Fruit fly (Drosophila melanogaster) whole organism, prepupa: ENCODE measurements around the gene Elo68alpha.
A peak's percentile ranks its signal among the peaks of the same experiment; 100 is the strongest.

ENCODE experiments used
- Blimp-1 ChIP-seq: fragments of 200-800 bp; sonication (Bioruptor generic); optimal IDR thresholded peaks from 3 replicates; lab custom pipeline; 2017; ENCODE audit warnings: missing biosample characterization, missing genetic modification characterization, mild to moderate bottlenecking, moderate library complexity, missing genetic modification reagents
- CG10631 ChIP-seq: fragments of 200-800 bp; sonication (Bioruptor generic); optimal IDR thresholded peaks from 2 replicates; lab custom pipeline; 2016; ENCODE audit warnings: missing biosample characterization, missing genetic modification characterization
- CG11294 ChIP-seq: fragments of 200-800 bp; sonication (Bioruptor generic); IDR thresholded peaks from 2 replicates; pipeline ENCODE4 v1.3.6; 2022; ENCODE audit warnings: missing biosample characterization, missing genetic modification characterization
- CG11762 ChIP-seq: fragments of 200-800 bp; sonication (Bioruptor generic); optimal IDR thresholded peaks from 3 replicates; lab custom pipeline; 2016; ENCODE audit warnings: missing biosample characterization, missing genetic modification characterization; ENCODE audit not compliant: insufficient read depth
- CG11902 ChIP-seq: fragments of 200-800 bp; sonication (Bioruptor generic); optimal IDR thresholded peaks from 3 replicates; lab custom pipeline; 2016; ENCODE audit warnings: missing biosample characterization, missing genetic modification characterization
- CG1621 ChIP-seq: fragments of 200-800 bp; sonication (Bioruptor generic); optimal IDR thresholded peaks from 3 replicates; lab custom pipeline; 2018; ENCODE audit warnings: missing biosample characterization, mild to moderate bottlenecking, missing genetic modification characterization
- CG16779 ChIP-seq: fragments of 200-800 bp; sonication (Bioruptor generic); optimal IDR thresholded peaks from 3 replicates; lab custom pipeline; 2017; ENCODE audit warnings: missing biosample characterization, mild to moderate bottlenecking, missing genetic modification characterization
- CG3032 ChIP-seq: fragments of 200-800 bp; optimal IDR thresholded peaks from 2 replicates; lab custom pipeline; 2019; ENCODE audit warnings: missing biosample characterization, mild to moderate bottlenecking, missing genetic modification characterization, moderate library complexity
- CG31627 ChIP-seq: fragments of 200-800 bp; sonication (Bioruptor generic); optimal IDR thresholded peaks from 3 replicates; lab custom pipeline; 2016; ENCODE audit warnings: missing biosample characterization, missing genetic modification characterization
- CG32006 ChIP-seq: fragments of 200-800 bp; sonication (Bioruptor generic); optimal IDR thresholded peaks from 3 replicates; lab custom pipeline; 2017; ENCODE audit warnings: missing biosample characterization, mild to moderate bottlenecking, missing genetic modification characterization
- CG3919 ChIP-seq: fragments of 200-800 bp; sonication (Bioruptor generic); optimal IDR thresholded peaks from 3 replicates; lab custom pipeline; 2016; ENCODE audit warnings: missing biosample characterization, missing genetic modification characterization
- CG4318 ChIP-seq: fragments of 200-800 bp; sonication (Bioruptor generic); optimal IDR thresholded peaks from 3 replicates; lab custom pipeline; 2017; ENCODE audit warnings: missing biosample characterization, mild to moderate bottlenecking, missing genetic modification characterization
- CG6163 ChIP-seq: fragments of 200-800 bp; sonication (Bioruptor generic); IDR thresholded peaks from 3 replicates; pipeline ENCODE4 v1.3.6; 2022; ENCODE audit warnings: missing biosample characterization, missing genetic modification characterization
- CG6276 ChIP-seq: fragments of 200-800 bp; sonication (Bioruptor generic); optimal IDR thresholded peaks from 2 replicates; lab custom pipeline; 2017; ENCODE audit warnings: missing biosample characterization, mild to moderate bottlenecking, missing genetic modification characterization
- CG6792 ChIP-seq: fragments of 200-800 bp; sonication (Bioruptor generic); optimal IDR thresholded peaks from 3 replicates; lab custom pipeline; 2016; ENCODE audit warnings: missing biosample characterization, missing genetic modification characterization
- CG6854 ChIP-seq: fragments of 200-800 bp; sonication (Bioruptor generic); optimal IDR thresholded peaks from 2 replicates; lab custom pipeline; 2017; ENCODE audit warnings: missing biosample characterization, mild to moderate bottlenecking, missing genetic modification characterization
- CG7368 ChIP-seq: fragments of 200-800 bp; sonication (Bioruptor generic); optimal IDR thresholded peaks from 3 replicates; lab custom pipeline; 2016; ENCODE audit warnings: missing biosample characterization, missing genetic modification characterization
- CG8119 ChIP-seq: fragments of 200-800 bp; sonication (Bioruptor generic); IDR thresholded peaks from 3 replicates; pipeline ENCODE4 v1.3.6; 2022; ENCODE audit warnings: missing biosample characterization, missing genetic modification characterization
- CG8319 ChIP-seq: fragments of 200-800 bp; sonication (Bioruptor generic); optimal IDR thresholded peaks from 3 replicates; lab custom pipeline; 2016; ENCODE audit warnings: missing biosample characterization, missing genetic modification characterization
- CG8632 ChIP-seq: fragments of 200-800 bp; sonication (Bioruptor generic); optimal IDR thresholded peaks from 3 replicates; lab custom pipeline; 2016; ENCODE audit warnings: missing biosample characterization, missing genetic modification characterization
- CG9139 ChIP-seq: fragments of 200-800 bp; sonication (Bioruptor generic); optimal IDR thresholded peaks from 3 replicates; lab custom pipeline; 2017; ENCODE audit warnings: missing biosample characterization, mild to moderate bottlenecking, missing genetic modification characterization
- Eip75B ChIP-seq: fragments of 200-800 bp; sonication (Bioruptor generic); optimal IDR thresholded peaks from 3 replicates; lab custom pipeline; 2016; ENCODE audit warnings: missing biosample characterization, missing genetic modification characterization
- Eip78C ChIP-seq: fragments of 200-800 bp; sonication (Bioruptor generic); peaks from one replicate; lab custom pipeline; 2016; ENCODE audit warnings: missing biosample characterization, missing genetic modification characterization
- Eip93F ChIP-seq: fragments of 200-800 bp; sonication (Bioruptor generic); optimal IDR thresholded peaks from 2 replicates; lab custom pipeline; 2016; ENCODE audit warnings: missing biosample characterization, mild to moderate bottlenecking, missing genetic modification characterization
- Ets21C ChIP-seq: fragments of 200-800 bp; sonication (Bioruptor generic); optimal IDR thresholded peaks from 3 replicates; lab custom pipeline; 2016; ENCODE audit warnings: missing biosample characterization, missing genetic modification characterization
- Ets96B ChIP-seq: fragments of 200-800 bp; optimal IDR thresholded peaks from 2 replicates; lab custom pipeline; 2019; ENCODE audit warnings: missing biosample characterization, mild to moderate bottlenecking, missing genetic modification characterization, moderate library complexity
- Gug ChIP-seq: fragments of 200-800 bp; sonication (Bioruptor generic); IDR thresholded peaks from 2 replicates; pipeline ENCODE4 v1.3.6; 2022; ENCODE audit warnings: missing biosample characterization, missing genetic modification characterization
- Hr39 ChIP-seq: fragments of 200-800 bp; sonication (Bioruptor generic); optimal IDR thresholded peaks from 2 replicates; lab custom pipeline; 2016; ENCODE audit warnings: missing biosample characterization, missing genetic modification characterization
- Hr4 ChIP-seq: fragments of 200-800 bp; sonication (Bioruptor generic); optimal IDR thresholded peaks from 3 replicates; lab custom pipeline; 2016; ENCODE audit warnings: missing biosample characterization, missing genetic modification characterization
- Smox ChIP-seq: fragments of 200-800 bp; sonication (Bioruptor generic); optimal IDR thresholded peaks from 3 replicates; lab custom pipeline; 2016; ENCODE audit warnings: missing biosample characterization, missing genetic modification characterization
- Sox102F ChIP-seq: fragments of 200-800 bp; sonication (Bioruptor generic); optimal IDR thresholded peaks from 2 replicates; lab custom pipeline; 2016; ENCODE audit warnings: missing biosample characterization, mild to moderate bottlenecking, missing genetic modification characterization
- Sox14 ChIP-seq: fragments of 200-800 bp; sonication (Bioruptor generic); optimal IDR thresholded peaks from 3 replicates; lab custom pipeline; 2016; ENCODE audit warnings: missing biosample characterization, missing genetic modification characterization
- Sox15 ChIP-seq: fragments of 200-800 bp; sonication (Bioruptor generic); optimal IDR thresholded peaks from 3 replicates; lab custom pipeline; 2016; ENCODE audit warnings: missing biosample characterization, missing genetic modification characterization
- acj6 ChIP-seq: fragments of 200-800 bp; sonication (Bioruptor generic); optimal IDR thresholded peaks from 3 replicates; lab custom pipeline; 2016; ENCODE audit warnings: missing biosample characterization, missing genetic modification characterization
- dac ChIP-seq: fragments of 200-800 bp; sonication (Bioruptor generic); optimal IDR thresholded peaks from 2 replicates; lab custom pipeline; 2017; ENCODE audit warnings: missing biosample characterization, mild to moderate bottlenecking, missing genetic modification characterization
- dsx ChIP-seq: fragments of 200-800 bp; optimal IDR thresholded peaks from 3 replicates; lab custom pipeline; 2019; ENCODE audit warnings: missing biosample characterization, mild to moderate bottlenecking, missing genetic modification characterization, moderate library complexity; ENCODE audit not compliant: poor library complexity, severe bottlenecking
- eg ChIP-seq: fragments of 200-800 bp; sonication (Bioruptor generic); IDR thresholded peaks from 3 replicates; pipeline ENCODE4 v1.3.6; 2022; ENCODE audit warnings: missing biosample characterization, missing genetic modification characterization
- fd59A ChIP-seq: fragments of 200-800 bp; sonication (Bioruptor generic); optimal IDR thresholded peaks from 2 replicates; lab custom pipeline; 2017; ENCODE audit warnings: missing biosample characterization, mild to moderate bottlenecking, missing genetic modification characterization, missing genetic modification reagents
- fd85E ChIP-seq: fragments of 200-800 bp; sonication (Bioruptor generic); optimal IDR thresholded peaks from 3 replicates; lab custom pipeline; 2016; ENCODE audit warnings: missing biosample characterization, missing genetic modification characterization
- fkh ChIP-seq: fragments of 200-800 bp; sonication (Bioruptor generic); optimal IDR thresholded peaks from 3 replicates; lab custom pipeline; 2017; ENCODE audit warnings: missing biosample characterization, mild to moderate bottlenecking, missing genetic modification characterization, moderate library complexity
- lz ChIP-seq: fragments of 200-800 bp; sonication (Bioruptor generic); optimal IDR thresholded peaks from 3 replicates; lab custom pipeline; 2016; ENCODE audit warnings: missing biosample characterization, missing genetic modification characterization
- salr ChIP-seq, 2 experiments: fragments of 200-800 bp; sonication (Bioruptor generic); optimal IDR thresholded peaks; 3 replicates each; lab custom pipeline; 2016 to 2018; ENCODE audit warnings: missing biosample characterization in 2 of 2, missing genetic modification characterization in 2 of 2, mild to moderate bottlenecking in 1 of 2
- spab ChIP-seq: fragments of 200-800 bp; sonication (Bioruptor generic); optimal IDR thresholded peaks from 2 replicates; lab custom pipeline; 2017; ENCODE audit warnings: missing biosample characterization, mild to moderate bottlenecking, missing genetic modification characterization, missing genetic modification reagents
- vri ChIP-seq: fragments of 200-800 bp; sonication (Bioruptor generic); optimal IDR thresholded peaks from 3 replicates; lab custom pipeline; 2016; ENCODE audit warnings: missing biosample characterization, mild to moderate bottlenecking, missing genetic modification characterization

The Elo68alpha gene

DNA sequence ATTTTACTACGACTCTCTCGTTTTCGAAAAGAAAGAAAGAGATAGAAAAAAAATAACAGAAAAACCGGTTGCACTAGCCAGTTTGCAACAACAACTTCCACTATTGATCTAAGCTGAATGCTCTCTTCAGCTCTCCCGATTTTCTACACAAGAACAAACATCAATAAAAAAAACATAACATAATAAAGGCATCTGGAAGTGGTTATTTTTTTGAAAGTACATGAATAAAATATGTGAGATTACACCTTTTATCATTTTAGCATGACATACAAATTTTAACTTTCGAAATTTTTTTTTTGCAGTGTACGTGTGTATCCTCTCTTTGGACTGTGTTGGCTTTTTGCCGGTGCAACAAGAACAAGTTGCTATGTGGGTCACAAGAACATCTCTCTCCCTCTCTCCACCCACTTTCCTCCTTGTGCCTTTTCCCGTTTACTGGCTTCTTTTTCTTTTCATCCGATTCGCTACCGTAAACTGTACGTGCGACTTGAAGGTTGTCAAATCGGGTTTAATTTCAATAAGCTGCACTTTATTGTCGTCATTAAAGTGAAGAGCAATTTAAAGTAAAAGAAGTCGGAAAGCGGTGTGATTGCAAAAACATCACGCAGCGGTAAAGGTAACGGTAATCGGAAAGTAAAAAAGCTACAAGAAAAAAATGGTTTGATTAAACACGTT, 18.1 kb downstream of the Elo68alpha start (continued):
- TF ChIP-seq CG11294 (GFP tag; lab: Robert Waterston, UW) (peak; percentile 99), CG7368 (GFP tag; lab: Kevin White, UChicago) (peak; percentile 96), CG6276 (GFP tag; lab: Kevin White, UChicago) (peak; percentile 99), salr (GFP tag; optimal IDR thresholded peaks at IDR 0.05; lab: Kevin White, UChicago) (peak; percentile 94 to 99), Gug (GFP tag; lab: Robert Waterston, UW) (peak; percentile 99), CG9139 (GFP tag; lab: Kevin White, UChicago) (peak; percentile 93), spab (GFP tag; lab: Kevin White, UChicago) (peak; percentile 95), CG8632 (GFP tag; lab: Kevin White, UChicago) (peak; percentile 93), CG10631 (GFP tag; lab: Kevin White, UChicago) (peak; percentile 98), CG11902 (peak; percentile 83), Sox14 (GFP tag; lab: Kevin White, UChicago) (peak; percentile 98), CG8119 (GFP tag; lab: Robert Waterston, UW) (peak; percentile 100), dac (GFP tag; lab: Kevin White, UChicago) (peak; percentile 94), Eip75B (GFP tag; lab: Kevin White, UChicago) (peak; percentile 99), Smox (GFP tag; lab: Kevin White, UChicago) (no peak), vri (GFP tag; lab: Kevin White, UChicago) (peak; percentile 63), fd85E (GFP tag; lab: Kevin White, UChicago) (peak; percentile 83), Ets21C (GFP tag; lab: Kevin White, UChicago) (peak; percentile 79), CG8319 (GFP tag; lab: Kevin White, UChicago) (peak; percentile 85), Eip93F (GFP tag; lab: Kevin White, UChicago) (no peak), Sox102F (peak; percentile 87), CG32006 (GFP tag; lab: Kevin White, UChicago) (peak; percentile 99), dsx (GFP tag; lab: Kevin White, UChicago) (peak; percentile 96), fkh (peak; percentile 95), CG6854 (peak; percentile 66), CG4318 (peak; percentile 96), fd59A (GFP tag; lab: Kevin White, UChicago) (peak; percentile 96), CG6163 (GFP tag; lab: Robert Waterston, UW) (peak; percentile 99), CG11762 (GFP tag; lab: Kevin White, UChicago) (peak; percentile 97), CG3032 (tag; lab: Kevin White, UChicago) (peak; percentile 96)
- TF ChIP-seq, all 60 proteins: peak for 55

DNA sequence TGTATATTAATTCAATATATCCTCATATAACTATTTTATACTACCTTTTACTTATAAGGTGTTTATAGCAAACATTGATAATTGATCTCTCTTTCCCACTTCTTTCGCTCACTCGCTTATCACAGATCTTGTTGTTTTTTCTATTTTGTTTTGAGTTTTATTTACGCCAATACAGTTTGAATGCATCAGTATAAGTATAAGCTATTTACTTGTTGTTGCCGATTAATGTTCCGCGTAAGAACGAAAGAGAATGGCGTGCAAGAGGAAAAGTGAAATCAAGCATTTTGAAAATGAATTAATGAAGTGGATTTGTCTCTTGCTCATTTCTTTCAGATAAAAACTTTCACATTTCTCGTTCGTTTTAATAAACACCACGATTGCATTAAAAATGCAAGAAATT, 19.2 kb downstream of the Elo68alpha start:
- TF ChIP-seq Blimp-1 (GFP tag; lab: Kevin White, UChicago) (peak; percentile 51), Gug (GFP tag; lab: Robert Waterston, UW) (no peak), CG32006 (GFP tag; lab: Kevin White, UChicago) (no peak), fkh (no peak), CG8119 (GFP tag; lab: Robert Waterston, UW) (peak; percentile 24; the same call in 1 of the 3 replicates), Hr4 (GFP tag; lab: Kevin White, UChicago) (no peak)

DNA sequence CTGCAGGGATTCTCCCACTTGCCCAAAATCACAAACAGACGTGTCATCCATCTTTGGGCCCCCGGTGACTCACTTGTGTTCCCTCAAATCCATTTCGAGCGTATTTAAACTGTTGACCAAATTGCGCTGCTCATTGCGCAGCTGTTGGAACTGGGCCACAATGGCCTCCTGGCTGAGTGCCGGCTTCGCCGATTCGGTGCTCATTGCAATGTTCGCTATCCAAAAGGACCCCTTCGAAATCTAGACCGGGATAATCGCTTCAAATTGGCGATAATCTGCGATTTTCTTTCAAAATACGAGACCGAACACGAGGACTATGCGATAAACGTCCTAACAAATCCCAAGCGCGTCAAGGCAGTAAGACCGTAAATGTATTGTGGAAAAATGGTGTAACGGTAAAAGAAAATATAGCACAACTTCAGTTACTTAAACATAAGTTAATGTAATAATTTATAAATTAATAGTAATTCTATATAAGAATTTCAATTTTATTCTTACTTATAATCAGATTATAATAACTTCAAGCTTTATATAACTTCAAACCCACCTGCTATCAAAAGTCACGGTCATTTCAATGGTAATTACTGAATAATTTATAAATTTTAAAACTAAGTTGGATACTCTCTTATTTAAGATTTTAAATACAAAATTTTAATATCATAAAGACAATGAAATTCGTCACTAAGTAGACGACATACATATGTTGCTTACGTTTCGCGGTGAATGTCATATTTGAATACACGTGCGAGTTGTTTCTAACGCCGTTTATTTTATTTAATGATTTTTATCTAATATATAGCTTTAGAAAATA, 28.6 kb downstream of the Elo68alpha start, which contains the start of the genes Pfdn2 and Noc1:
Gene Pfdn2 (minus strand): TSS at position 346 of the 811 bp plus-strand sequence.
Gene Noc1 (plus strand): TSS at position 727 of the 811 bp plus-strand sequence.
- TF ChIP-seq CG16779 (tag; lab: Kevin White, UChicago), result no peak
- TF ChIP-seq CG4318, result no peak
- no peak for TF ChIP-seq CG6792 (GFP tag; lab: Kevin White, UChicago)
- peak; percentile 51 for TF ChIP-seq CG31627 (GFP tag; lab: Kevin White, UChicago)
- TF ChIP-seq Eip93F (GFP tag; lab: Kevin White, UChicago), result no peak
- no peak for TF ChIP-seq Sox15 (GFP tag; lab: Kevin White, UChicago)
- peak; percentile 38 for TF ChIP-seq lz (GFP tag; lab: Kevin White, UChicago)
- peak; percentile 50; the same call in 1 of the 2 replicates for TF ChIP-seq CG11294 (GFP tag; lab: Robert Waterston, UW)
- no peak for TF ChIP-seq Hr4 (GFP tag; lab: Kevin White, UChicago)
- peak; percentile 20 for TF ChIP-seq CG6854
- TF ChIP-seq Blimp-1 (GFP tag; lab: Kevin White, UChicago), result no peak
- no peak for TF ChIP-seq acj6 (GFP tag; lab: Kevin White, UChicago)
- no peak for TF ChIP-seq Ets96B (tag; lab: Kevin White, UChicago)
- no peak for TF ChIP-seq CG1621 (tag; lab: Kevin White, UChicago)
- TF ChIP-seq Hr39, result no peak
- no peak for TF ChIP-seq eg (GFP tag; lab: Robert Waterston, UW)
- no peak for TF ChIP-seq Eip78C
- TF ChIP-seq CG6276 (GFP tag; lab: Kevin White, UChicago), result no peak
- no peak for TF ChIP-seq CG3919 (GFP tag; lab: Kevin White, UChicago)
- TF ChIP-seq Smox (GFP tag; lab: Kevin White, UChicago), result no peak
